Worm (Caenorhabditis elegans) whole organism, L2 larva: ENCODE results near the gene C50A2.3.

ENCODE experiments used
- ZK546.5 ChIP-seq: sonication (generic microtip); optimal IDR thresholded peaks from 2 replicates; lab custom pipeline; 2017; ENCODE audit warnings: missing biosample characterization, missing genetic modification characterization
- blmp-1 ChIP-seq: sonication (generic microtip); optimal IDR thresholded peaks from 2 replicates; lab custom pipeline; 2017; ENCODE audit warnings: missing genetic modification characterization, mild to moderate bottlenecking, missing compliant biosample characterization, antibody characterized with exemption, moderate library complexity; ENCODE audit not compliant: insufficient read depth
- egl-27 ChIP-seq: sonication (generic microtip); optimal IDR thresholded peaks from 3 replicates; lab custom pipeline; 2017; ENCODE audit warnings: missing biosample characterization, missing genetic modification reagents, missing genetic modification characterization
- nhr-77 ChIP-seq: fragments of 150-350 bp; optimal IDR thresholded peaks from 2 replicates; lab custom pipeline; 2014; ENCODE audit warnings: missing biosample characterization, missing genetic modification characterization
- unc-62 ChIP-seq: fragments of 150-350 bp; optimal IDR thresholded peaks from 2 replicates; lab custom pipeline; 2014; ENCODE audit warnings: missing biosample characterization, missing genetic modification reagents, missing genetic modification characterization

ce11 chrIV:1167352-1167751, 9.5 kb upstream of the C50A2.3 start:
- TF ChIP-seq nhr-77 (tag; lab: Kevin White, UChicago) (no peak), unc-62 (GFP tag; lab: Kevin White, UChicago) (no peak), egl-27 (tag; lab: Kevin White, UChicago) (no peak), blmp-1 (no peak), ZK546.5 (tag; lab: Kevin White, UChicago) (no peak)
